Worm (Caenorhabditis elegans) whole organism, L3 larva: ENCODE measurements around the gene F47D12.3.
A peak's percentile ranks its signal among the peaks of the same experiment; 100 is the strongest.

ENCODE experiments used
- aly-2 ChIP-seq: fragments of 150-350 bp; optimal IDR thresholded peaks from 2 replicates; lab custom pipeline; 2014; ENCODE audit warnings: missing biosample characterization, missing genetic modification characterization
- ama-1 ChIP-seq: fragments of 150-350 bp; optimal IDR thresholded peaks from 2 replicates; lab custom pipeline; 2018
- ceh-28 ChIP-seq: fragments of 150-350 bp; optimal IDR thresholded peaks from 2 replicates; lab custom pipeline; 2014; ENCODE audit warnings: missing biosample characterization, missing genetic modification reagents, missing genetic modification characterization
- elt-1 ChIP-seq: fragments of 150-350 bp; optimal IDR thresholded peaks from 2 replicates; lab custom pipeline; 2014; ENCODE audit warnings: missing biosample characterization, missing genetic modification characterization
- elt-3 ChIP-seq, 3 experiments: fragments of 150-350 bp in 1 of 3; sonication (generic microtip) in 2 of 3; optimal IDR thresholded peaks; 2 replicates in 2 of 3; 4 replicates in 1 of 3; lab custom pipeline; 2014 to 2017; ENCODE audit warnings: missing biosample characterization in 3 of 3, missing genetic modification characterization in 3 of 3
- fkh-2 ChIP-seq: fragments of 150-350 bp; optimal IDR thresholded peaks from 2 replicates; lab custom pipeline; 2014; ENCODE audit warnings: missing biosample characterization, missing genetic modification reagents, missing genetic modification characterization
- mdl-1 ChIP-seq: fragments of 150-350 bp; optimal IDR thresholded peaks from 2 replicates; lab custom pipeline; 2014; ENCODE audit warnings: missing biosample characterization, missing genetic modification characterization
- nhr-11 ChIP-seq: fragments of 150-350 bp; optimal IDR thresholded peaks from 2 replicates; lab custom pipeline; 2014; ENCODE audit warnings: missing biosample characterization, missing genetic modification characterization
- tbx-2 ChIP-seq: sonication (generic microtip); optimal IDR thresholded peaks from 2 replicates; lab custom pipeline; 2016; ENCODE audit warnings: mild to moderate bottlenecking, missing genetic modification characterization, missing compliant biosample characterization
- unc-62 ChIP-seq: fragments of 150-350 bp; sonication (generic microtip); optimal IDR thresholded peaks from 4 replicates; lab custom pipeline; 2014; ENCODE audit warnings: missing biosample characterization, missing genetic modification reagents, missing genetic modification characterization

- TF ChIP-seq ama-1 (lab: Kevin White, UChicago) (no peak), aly-2 (no peak), ceh-28 (tag; lab: Kevin White, UChicago) (no peak), fkh-2 (tag; lab: Kevin White, UChicago) (no peak), nhr-11 (no peak), tbx-2 (tag; lab: Kevin White, UChicago) (no peak), mdl-1 (tag; lab: Kevin White, UChicago) (no peak), elt-1 (tag; lab: Kevin White, UChicago) (peak; percentile 42), elt-3 (tag; optimal IDR thresholded peaks at IDR 0.05; lab: Kevin White, UChicago) (no peak), unc-62 (GFP tag; lab: Kevin White, UChicago) (no peak)
These were observed 2.1 kb upstream of the F47D12.3 start, which contains the start of gene F47D12.7 for ce11 chrIII:6295972-6296700.
